Worm (Caenorhabditis elegans) whole organism, L2 larva: ENCODE data around the gene F31B9.3.

Experiments
- C34F6.9 ChIP-seq: fragments of 150-350 bp; optimal IDR thresholded peaks from 2 replicates; lab custom pipeline; 2014; ENCODE audit warnings: missing biosample characterization, missing genetic modification characterization
- F13H6.1 ChIP-seq: sonication (generic microtip); optimal IDR thresholded peaks from 2 replicates; lab custom pipeline; 2016; ENCODE audit warnings: missing genetic modification characterization, missing compliant biosample characterization
- R02D3.7 ChIP-seq: fragments of 150-350 bp; optimal IDR thresholded peaks from 2 replicates; lab custom pipeline; 2014; ENCODE audit warnings: missing biosample characterization, missing genetic modification characterization
- ZK546.5 ChIP-seq: sonication (generic microtip); optimal IDR thresholded peaks from 2 replicates; lab custom pipeline; 2017; ENCODE audit warnings: missing biosample characterization, missing genetic modification characterization
- alr-1 ChIP-seq: fragments of 150-350 bp; optimal IDR thresholded peaks from 2 replicates; lab custom pipeline; 2014; ENCODE audit warnings: missing biosample characterization, missing genetic modification characterization
- aly-2 ChIP-seq: fragments of 150-350 bp; optimal IDR thresholded peaks from 2 replicates; lab custom pipeline; 2014; ENCODE audit warnings: missing biosample characterization, missing genetic modification characterization
- ama-1 ChIP-seq: fragments of 150-350 bp; optimal IDR thresholded peaks from 2 replicates; lab custom pipeline; 2018; ENCODE audit warnings: inconsistent platforms
- elt-1 ChIP-seq: fragments of 150-350 bp; optimal IDR thresholded peaks from 2 replicates; lab custom pipeline; 2014; ENCODE audit warnings: missing biosample characterization, missing genetic modification characterization
- elt-3 ChIP-seq: sonication (generic microtip); optimal IDR thresholded peaks from 2 replicates; lab custom pipeline; 2017; ENCODE audit warnings: missing biosample characterization, missing genetic modification characterization
- lin-11 ChIP-seq: fragments of 150-350 bp; sonication (generic microtip); optimal IDR thresholded peaks from 2 replicates; lab custom pipeline; 2014; ENCODE audit warnings: missing biosample characterization, missing genetic modification characterization, inconsistent platforms, mixed read lengths
- lin-13 ChIP-seq: fragments of 150-350 bp; optimal IDR thresholded peaks from 2 replicates; lab custom pipeline; 2014; ENCODE audit warnings: missing biosample characterization, missing genetic modification reagents, missing genetic modification characterization
- lin-39 ChIP-seq: fragments of 150-350 bp; optimal IDR thresholded peaks from 2 replicates; lab custom pipeline; 2014; ENCODE audit warnings: missing biosample characterization, missing genetic modification reagents, missing genetic modification characterization
- lsy-2 ChIP-seq, 2 experiments: fragments of 150-350 bp in 1 of 2; sonication (generic microtip) in 1 of 2; optimal IDR thresholded peaks; 2 replicates each; lab custom pipeline; 2014 to 2017; ENCODE audit warnings: missing biosample characterization in 2 of 2, missing genetic modification characterization in 2 of 2
- mbf-1 ChIP-seq: sonication (generic microtip); optimal IDR thresholded peaks from 2 replicates; lab custom pipeline; 2017; ENCODE audit warnings: missing biosample characterization, missing genetic modification characterization
- nhr-12 ChIP-seq: fragments of 150-350 bp; optimal IDR thresholded peaks from 2 replicates; lab custom pipeline; 2014; ENCODE audit warnings: missing biosample characterization, missing genetic modification characterization
- nhr-21 ChIP-seq: fragments of 150-350 bp; optimal IDR thresholded peaks from 2 replicates; lab custom pipeline; 2014; ENCODE audit warnings: missing biosample characterization, missing genetic modification characterization
- nhr-23 ChIP-seq: fragments of 150-350 bp; optimal IDR thresholded peaks from 2 replicates; lab custom pipeline; 2014; ENCODE audit warnings: missing biosample characterization, missing genetic modification reagents, missing genetic modification characterization
- nhr-237 ChIP-seq: fragments of 150-350 bp; optimal IDR thresholded peaks from 2 replicates; lab custom pipeline; 2014; ENCODE audit warnings: missing biosample characterization, missing genetic modification characterization
- nhr-25 ChIP-seq: fragments of 150-350 bp; sonication (generic microtip); optimal IDR thresholded peaks from 3 replicates; lab custom pipeline; 2014; ENCODE audit warnings: missing biosample characterization, missing genetic modification characterization
- nhr-77 ChIP-seq: fragments of 150-350 bp; optimal IDR thresholded peaks from 2 replicates; lab custom pipeline; 2014; ENCODE audit warnings: missing biosample characterization, missing genetic modification characterization
- sem-4 ChIP-seq: fragments of 150-350 bp; optimal IDR thresholded peaks from 2 replicates; lab custom pipeline; 2014; ENCODE audit warnings: missing biosample characterization, missing genetic modification reagents, missing genetic modification characterization
- skn-1 ChIP-seq: sonication (generic microtip); optimal IDR thresholded peaks from 2 replicates; lab custom pipeline; 2017; ENCODE audit warnings: missing biosample characterization, missing genetic modification characterization
- sma-9 ChIP-seq, 2 experiments: fragments of 150-350 bp in 1 of 2; sonication (generic microtip) in 1 of 2; optimal IDR thresholded peaks; 2 replicates each; lab custom pipeline; 2014 to 2016; ENCODE audit warnings: missing genetic modification characterization in 2 of 2, mild to moderate bottlenecking in 1 of 2, missing biosample characterization in 1 of 2, missing compliant biosample characterization in 1 of 2, missing genetic modification reagents in 1 of 2, moderate library complexity in 1 of 2
- snpc-4 ChIP-seq: fragments of 150-350 bp; optimal IDR thresholded peaks from 2 replicates; lab custom pipeline; 2014; ENCODE audit warnings: missing biosample characterization, missing genetic modification characterization
- unc-39 ChIP-seq: fragments of 150-350 bp; optimal IDR thresholded peaks from 2 replicates; lab custom pipeline; 2014; ENCODE audit warnings: missing biosample characterization, missing genetic modification characterization
- unc-55 ChIP-seq: fragments of 150-350 bp; sonication (generic microtip); optimal IDR thresholded peaks from 3 replicates; lab custom pipeline; 2014; ENCODE audit warnings: missing biosample characterization, missing genetic modification reagents, missing genetic modification characterization
- unc-62 ChIP-seq: fragments of 150-350 bp; optimal IDR thresholded peaks from 2 replicates; lab custom pipeline; 2014; ENCODE audit warnings: missing biosample characterization, missing genetic modification reagents, missing genetic modification characterization
- zag-1 ChIP-seq: fragments of 150-350 bp; optimal IDR thresholded peaks from 2 replicates; lab custom pipeline; 2014; ENCODE audit warnings: missing biosample characterization, missing genetic modification characterization
- ztf-11 ChIP-seq: sonication (generic microtip); optimal IDR thresholded peaks from 2 replicates; lab custom pipeline; 2017; ENCODE audit warnings: missing biosample characterization, missing genetic modification characterization
- ztf-4 ChIP-seq: fragments of 150-350 bp; optimal IDR thresholded peaks from 2 replicates; lab custom pipeline; 2014; ENCODE audit warnings: missing biosample characterization, missing genetic modification characterization

F31B9.3 gene

DNA sequence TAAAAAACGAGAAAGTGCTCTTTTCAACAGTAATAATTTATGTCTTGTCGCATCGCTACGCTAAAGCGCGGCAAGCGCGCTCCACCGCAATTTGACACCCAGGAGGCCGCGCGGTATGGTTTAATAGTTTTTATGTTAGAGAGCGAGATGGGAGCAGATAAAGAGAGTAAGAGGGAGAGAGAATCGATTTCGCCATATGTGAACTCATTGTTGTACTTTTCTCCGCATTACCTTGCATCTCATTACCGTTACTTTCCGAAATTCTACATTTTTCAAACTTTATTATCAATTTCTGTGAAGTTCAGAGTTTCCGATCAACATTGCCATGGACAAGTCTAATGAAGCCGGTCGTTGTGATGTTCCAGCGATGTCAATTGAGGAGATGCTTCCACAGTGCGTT, at the start of gene F31B9.3:
F31B9.3 (plus strand) TSS at position 301 of the 400 bp plus-strand sequence.
- TF ChIP-seq nhr-21 (no peak), nhr-25 (tag; lab: Kevin White, UChicago) (no peak), C34F6.9 (no peak), nhr-237 (tag; lab: Kevin White, UChicago) (no peak), alr-1 (tag; lab: Kevin White, UChicago) (no peak), R02D3.7 (tag; lab: Kevin White, UChicago) (no peak), nhr-12 (tag; lab: Kevin White, UChicago) (no peak), nhr-23 (no peak), sem-4 (tag; lab: Kevin White, UChicago) (no peak), lin-13 (GFP tag; lab: Kevin White, UChicago) (no peak), zag-1 (tag; lab: Kevin White, UChicago) (no peak), lin-11 (no peak)
- TF ChIP-seq, all 48 proteins: peak for 0

DNA sequence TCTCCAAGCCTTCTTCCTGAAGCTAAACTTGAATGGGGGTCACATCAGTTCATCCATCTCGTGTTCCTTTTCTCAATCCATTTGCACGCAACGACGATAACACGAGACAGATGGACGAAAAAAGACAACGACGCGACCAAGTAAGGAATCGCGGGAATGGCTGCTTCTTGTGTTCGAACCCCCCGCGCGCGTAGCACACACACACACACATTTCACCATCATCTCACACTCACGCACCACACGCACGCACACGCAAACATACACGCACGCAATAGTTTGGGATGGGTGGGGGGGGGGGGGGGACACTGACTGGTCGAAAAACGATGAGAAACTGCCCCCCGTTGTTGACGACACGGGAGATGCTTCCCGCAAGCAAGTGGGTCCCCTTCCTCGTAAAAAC, 46.6 kb upstream of the F31B9.3 start:
- TF ChIP-seq zag-1 (tag; lab: Kevin White, UChicago) = no peak
- TF ChIP-seq unc-55 (GFP tag; lab: Kevin White, UChicago) = peak; percentile 23

DNA sequence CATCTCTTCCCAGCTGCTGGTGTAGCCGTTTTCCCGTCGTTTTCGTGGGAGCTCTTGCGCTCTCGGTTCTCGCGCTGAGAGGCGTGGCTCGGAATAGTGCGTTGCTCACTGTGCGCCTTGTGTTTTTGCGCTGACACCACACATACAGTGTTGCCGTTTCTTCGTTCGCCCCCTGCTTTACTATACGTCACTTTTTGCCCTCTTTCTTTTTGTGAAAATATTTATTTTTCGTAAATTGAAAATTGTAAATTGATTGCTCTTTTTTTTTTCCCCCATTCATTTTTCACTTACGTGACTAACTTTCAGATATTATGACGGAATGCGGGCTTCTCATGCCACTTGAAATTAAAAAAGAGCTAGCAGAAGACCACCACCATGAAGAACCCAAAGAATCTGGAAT, 44.8 kb upstream of the F31B9.3 start, which contains the start of gene gmeb-2:
gmeb-2 (plus strand) TSS at position 301 of the 400 bp plus-strand sequence.
- TF ChIP-seq sma-9 (GFP tag; optimal IDR thresholded peaks at IDR 0.05; lab: Kevin White, UChicago) (peak; percentile 2), sma-9 (tag; optimal IDR thresholded peaks at IDR 0.05; lab: Kevin White, UChicago) (no peak), lin-13 (GFP tag; lab: Kevin White, UChicago) (no peak), snpc-4 (tag; lab: Kevin White, UChicago) (no peak), ama-1 (no peak), F13H6.1 (tag; lab: Kevin White, UChicago) (peak; percentile 26)

DNA sequence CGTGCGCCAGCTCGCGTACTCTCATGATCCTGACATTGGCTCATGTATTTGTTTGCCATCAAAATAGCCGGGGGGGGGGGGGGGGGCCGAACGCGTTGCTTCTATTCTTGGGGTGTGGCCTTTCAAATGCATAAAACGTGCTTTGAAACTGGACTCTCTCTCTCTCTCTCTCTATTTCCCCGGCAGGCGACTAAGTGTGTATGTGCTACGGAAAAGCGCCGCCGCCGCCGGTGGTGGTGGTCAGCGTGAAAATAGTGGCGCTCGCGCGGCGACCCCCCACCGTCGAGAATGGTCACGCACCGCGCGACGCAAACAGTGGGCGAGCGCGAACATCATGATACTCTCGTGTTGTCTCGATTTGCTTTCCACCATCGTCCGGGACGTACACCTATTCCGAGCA, 42.5 kb upstream of the F31B9.3 start:
- TF ChIP-seq lin-11 (no peak), alr-1 (tag; lab: Kevin White, UChicago) (no peak), unc-55 (GFP tag; lab: Kevin White, UChicago) (no peak), unc-62 (GFP tag; lab: Kevin White, UChicago) (no peak), sma-9 (GFP tag; optimal IDR thresholded peaks at IDR 0.05; lab: Kevin White, UChicago) (no peak), sma-9 (tag; optimal IDR thresholded peaks at IDR 0.05; lab: Kevin White, UChicago) (no peak), snpc-4 (tag; lab: Kevin White, UChicago) (no peak), ama-1 (no peak), unc-39 (tag; lab: Kevin White, UChicago) (no peak), aly-2 (tag; lab: Kevin White, UChicago) (no peak), ztf-4 (tag; lab: Kevin White, UChicago) (no peak), lin-13 (GFP tag; lab: Kevin White, UChicago) (no peak), lin-39 (no peak)

DNA sequence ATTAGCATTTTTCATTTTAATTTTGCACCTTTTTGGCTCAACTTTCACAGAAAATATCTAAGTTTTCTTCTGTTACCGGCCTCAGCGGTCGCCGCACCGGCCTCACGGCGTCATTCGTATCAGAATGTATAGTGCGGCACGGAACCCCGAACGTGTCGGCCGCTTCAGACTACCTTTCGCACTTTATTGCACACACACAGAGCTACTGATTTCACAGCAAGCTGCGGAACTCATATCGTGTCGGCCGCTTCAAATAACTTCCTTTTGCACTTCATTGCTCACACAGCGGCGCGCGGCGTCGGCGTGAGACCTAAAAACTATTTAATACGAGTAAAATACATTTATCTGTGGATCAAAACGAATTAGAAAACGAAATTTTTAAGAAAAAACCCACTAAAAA, 39.1 kb upstream of the F31B9.3 start:
- TF ChIP-seq snpc-4 (tag; lab: Kevin White, UChicago) (peak; percentile 4), lsy-2 (tag; optimal IDR thresholded peaks at IDR 0.05; lab: Kevin White, UChicago) (no peak)

DNA sequence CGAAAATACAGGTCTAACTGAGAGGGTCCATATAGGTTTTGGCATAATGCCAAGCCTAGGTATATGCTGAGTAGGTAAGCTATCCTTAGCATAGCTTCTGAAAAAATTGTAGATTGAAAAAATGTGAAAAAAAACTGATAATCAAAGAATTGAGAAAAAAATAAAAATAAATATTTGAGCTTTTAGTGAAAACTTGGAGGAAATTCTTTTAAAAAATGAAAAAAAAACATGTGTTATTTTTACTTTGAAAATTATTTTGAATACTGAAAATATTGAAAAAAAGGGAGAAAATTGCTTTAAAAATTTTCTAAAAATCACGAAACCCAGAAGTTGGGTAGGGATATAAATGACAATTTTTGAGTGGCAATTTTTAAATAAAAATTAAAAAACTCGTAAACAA, 36.0 kb upstream of the F31B9.3 start, which contains the start of gene F53H4.3:
F53H4.3 (minus strand) TSS at position 101 of the 400 bp plus-strand sequence.
- TF ChIP-seq unc-55 (GFP tag; lab: Kevin White, UChicago) (no peak), mbf-1 (tag; lab: Kevin White, UChicago) (no peak), skn-1 (tag; lab: Kevin White, UChicago) (no peak), nhr-12 (tag; lab: Kevin White, UChicago) (no peak), elt-3 (tag; lab: Kevin White, UChicago) (no peak), ZK546.5 (tag; lab: Kevin White, UChicago) (no peak), nhr-21 (no peak), nhr-23 (no peak), nhr-77 (tag; lab: Kevin White, UChicago) (no peak), ztf-4 (tag; lab: Kevin White, UChicago) (no peak), alr-1 (tag; lab: Kevin White, UChicago) (no peak), elt-1 (tag; lab: Kevin White, UChicago) (no peak), nhr-237 (tag; lab: Kevin White, UChicago) (no peak), ztf-11 (tag; lab: Kevin White, UChicago) (no peak)
